Worm (Caenorhabditis elegans): Measurements from ENCODE around the gene rev-3.

- TF ChIP-seq nhr-11 (tag; optimal IDR thresholded peaks at IDR 0.05) = no peak
- TF ChIP-seq daf-19 (GFP tag; conservative IDR thresholded peaks at IDR 0.05) = no peak
- no peak for TF ChIP-seq nhr-76 (tag; optimal IDR thresholded peaks at IDR 0.05)
Measured at ce11 chrIII:5730980-5731636, 59.3 kb downstream of the rev-3 start, which contains the start of the genes B0244.9 and B0244.7.

Data from whole organism, L4 larva.